Worm (Caenorhabditis elegans) whole organism, L4 larva: ENCODE measurements around the gene msp-81.

Source experiments
- D1046.2 ChIP-seq: fragments of 200-800 bp; sonication (Bioruptor generic); IDR thresholded peaks from 2 replicates; pipeline ENCODE4 v1.3.6; 2022; ENCODE audit warnings: missing genetic modification characterization, missing compliant biosample characterization
- F10B5.3 ChIP-seq: sonication (generic microtip); optimal IDR thresholded peaks from 2 replicates; lab custom pipeline; 2016; ENCODE audit warnings: mild to moderate bottlenecking, missing genetic modification characterization, missing compliant biosample characterization
- F37D6.2 ChIP-seq: sonication (generic microtip); optimal IDR thresholded peaks from 2 replicates; lab custom pipeline; 2016; ENCODE audit warnings: mild to moderate bottlenecking, missing genetic modification characterization, missing compliant biosample characterization
- F49E8.2 ChIP-seq: sonication (generic microtip); optimal IDR thresholded peaks from 2 replicates; lab custom pipeline; 2016; ENCODE audit warnings: missing compliant biosample characterization, mild to moderate bottlenecking, missing genetic modification characterization, borderline replicate concordance
- R02D3.7 ChIP-seq: fragments of 150-350 bp; sonication (generic microtip); optimal IDR thresholded peaks from 3 replicates; lab custom pipeline; 2014; ENCODE audit warnings: missing biosample characterization, missing genetic modification characterization
- T20F7.1 ChIP-seq: fragments of 200-800 bp; sonication (Bioruptor generic); optimal IDR thresholded peaks from 2 replicates; lab custom pipeline; 2018; ENCODE audit warnings: mild to moderate bottlenecking, missing genetic modification characterization, missing compliant biosample characterization
- T26A8.4 ChIP-seq: fragments of 200-800 bp; sonication (Bioruptor generic); IDR thresholded peaks from 2 replicates; pipeline ENCODE4 v1.3.6; 2022; ENCODE audit warnings: missing genetic modification characterization, missing compliant biosample characterization
- Y105C5A.15 ChIP-seq: fragments of 200-800 bp; sonication (Bioruptor generic); IDR thresholded peaks from 2 replicates; pipeline ENCODE4 v1.3.6; 2022; ENCODE audit warnings: missing genetic modification characterization, missing compliant biosample characterization
- ZK546.5 ChIP-seq, 2 experiments: sonication (generic microtip); optimal IDR thresholded peaks; 2 replicates each; lab custom pipeline; 2017; ENCODE audit warnings: missing biosample characterization in 2 of 2, missing genetic modification characterization in 2 of 2
- aha-1 ChIP-seq: fragments of 150-350 bp; peaks from one replicate; lab custom pipeline; 2014; ENCODE audit warnings: missing biosample characterization, missing genetic modification characterization
- aly-2 ChIP-seq: sonication (generic microtip); optimal IDR thresholded peaks from 2 replicates; lab custom pipeline; 2018; ENCODE audit warnings: missing biosample characterization, missing genetic modification characterization
- ama-1 ChIP-seq: fragments of 150-350 bp; optimal IDR thresholded peaks from 2 replicates; lab custom pipeline; 2014; ENCODE audit warnings: inconsistent platforms, mixed read lengths
- arid-1 ChIP-seq: fragments of 200-800 bp; sonication (Bioruptor generic); conservative IDR thresholded peaks from 2 replicates; pipeline ENCODE4 v1.3.6; 2022; ENCODE audit warnings: missing genetic modification reagents, missing genetic modification characterization, missing compliant biosample characterization
- ceh-28 ChIP-seq: fragments of 150-350 bp; optimal IDR thresholded peaks from 2 replicates; lab custom pipeline; 2014; ENCODE audit warnings: missing biosample characterization, missing genetic modification reagents, missing genetic modification characterization
- ceh-32 ChIP-seq: sonication (generic microtip); optimal IDR thresholded peaks from 2 replicates; lab custom pipeline; 2016; ENCODE audit warnings: mild to moderate bottlenecking, missing genetic modification characterization, missing compliant biosample characterization; ENCODE audit not compliant: poor library complexity
- ceh-62 ChIP-seq: sonication (generic microtip); optimal IDR thresholded peaks from 2 replicates; lab custom pipeline; 2017; ENCODE audit warnings: missing biosample characterization, missing genetic modification characterization
- ctbp-1 ChIP-seq: fragments of 200-800 bp; sonication (Bioruptor generic); IDR thresholded peaks from 2 replicates; pipeline ENCODE4 v1.3.6; 2022; ENCODE audit warnings: missing genetic modification reagents, missing genetic modification characterization, missing compliant biosample characterization
- daf-12 ChIP-seq: fragments of 150-350 bp; optimal IDR thresholded peaks from 2 replicates; lab custom pipeline; 2014; ENCODE audit warnings: missing biosample characterization, missing genetic modification reagents, missing genetic modification characterization
- daf-16 ChIP-seq, 3 experiments: sonication (generic microtip); optimal IDR thresholded peaks; 2 replicates each; lab custom pipeline; 2016 to 2017; ENCODE audit warnings: missing genetic modification characterization in 3 of 3, missing genetic modification reagents in 3 of 3, mild to moderate bottlenecking in 2 of 3, missing compliant biosample characterization in 2 of 3, missing biosample characterization in 1 of 3, moderate library complexity in 1 of 3
- daf-19 ChIP-seq: fragments of 200-800 bp; sonication (Bioruptor generic); conservative IDR thresholded peaks from 2 replicates; pipeline ENCODE4 v1.3.6; 2022; ENCODE audit warnings: missing genetic modification characterization, missing compliant biosample characterization
- daf-8 ChIP-seq: fragments of 200-800 bp; sonication (Bioruptor generic); IDR thresholded peaks from 2 replicates; pipeline ENCODE4 v1.3.6; 2022; ENCODE audit warnings: missing genetic modification characterization, missing compliant biosample characterization
- dmd-6 ChIP-seq: fragments of 200-800 bp; sonication (Bioruptor generic); IDR thresholded peaks from 2 replicates; pipeline ENCODE4 v1.3.6; 2022; ENCODE audit warnings: missing genetic modification reagents, missing genetic modification characterization, missing compliant biosample characterization
- dmd-9 ChIP-seq: fragments of 200-800 bp; sonication (Bioruptor generic); IDR thresholded peaks from 2 replicates; pipeline ENCODE4 v1.3.6; 2022; ENCODE audit warnings: missing genetic modification reagents, missing genetic modification characterization, missing compliant biosample characterization
- dpl-1 ChIP-seq: fragments of 150-350 bp; optimal IDR thresholded peaks from 2 replicates; lab custom pipeline; 2014; ENCODE audit warnings: missing biosample characterization, missing genetic modification reagents, missing genetic modification characterization
- dve-1 ChIP-seq: sonication (generic microtip); optimal IDR thresholded peaks from 2 replicates; lab custom pipeline; 2017; ENCODE audit warnings: antibody characterized with exemption, mild to moderate bottlenecking, missing genetic modification characterization, missing compliant biosample characterization; ENCODE audit not compliant: insufficient read depth
- fkh-10 ChIP-seq: fragments of 150-350 bp; optimal IDR thresholded peaks from 2 replicates; lab custom pipeline; 2014; ENCODE audit warnings: missing biosample characterization, missing genetic modification reagents, missing genetic modification characterization
- fos-1 ChIP-seq: fragments of 150-350 bp; optimal IDR thresholded peaks from 2 replicates; lab custom pipeline; 2014; ENCODE audit warnings: missing biosample characterization, missing genetic modification characterization
- gei-8 ChIP-seq: fragments of 200-800 bp; sonication (Bioruptor generic); optimal IDR thresholded peaks from 2 replicates; lab custom pipeline; 2018; ENCODE audit warnings: mild to moderate bottlenecking, missing genetic modification characterization, missing compliant biosample characterization
- hif-1 ChIP-seq, 2 experiments: sonication (generic microtip); optimal IDR thresholded peaks; 2 replicates each; lab custom pipeline; 2016 to 2017; ENCODE audit warnings: missing compliant biosample characterization in 2 of 2, missing genetic modification characterization in 2 of 2, missing genetic modification reagents in 2 of 2, missing genotype in 2 of 2, mild to moderate bottlenecking in 1 of 2
- lim-7 ChIP-seq: fragments of 200-800 bp; sonication (Bioruptor generic); IDR thresholded peaks from 2 replicates; pipeline ENCODE4 v1.3.6; 2022; ENCODE audit warnings: missing genetic modification characterization, missing compliant biosample characterization
- lin-13 ChIP-seq: fragments of 150-350 bp; optimal IDR thresholded peaks from 2 replicates; lab custom pipeline; 2014; ENCODE audit warnings: missing biosample characterization, missing genetic modification reagents, missing genetic modification characterization
- lsy-2 ChIP-seq, 2 experiments: fragments of 150-350 bp in 1 of 2; sonication (generic microtip) in 1 of 2; optimal IDR thresholded peaks; 2 replicates each; lab custom pipeline; 2014 to 2017; ENCODE audit warnings: missing biosample characterization in 2 of 2, missing genetic modification characterization in 2 of 2
- madf-5 ChIP-seq, 2 experiments: fragments of 200-800 bp; sonication (Bioruptor generic); IDR thresholded peaks; 2 replicates each; pipeline ENCODE4 v1.3.6; 2022; ENCODE audit warnings: missing compliant biosample characterization in 2 of 2, missing genetic modification characterization in 2 of 2
- madf-9 ChIP-seq: fragments of 200-800 bp; sonication (Bioruptor generic); conservative IDR thresholded peaks from 2 replicates; pipeline ENCODE4 v1.3.6; 2022; ENCODE audit warnings: missing genetic modification reagents, missing genetic modification characterization, missing compliant biosample characterization
- mes-2 ChIP-seq: sonication (generic microtip); optimal IDR thresholded peaks from 2 replicates; lab custom pipeline; 2016; ENCODE audit warnings: missing genotype, mild to moderate bottlenecking, missing genetic modification characterization, missing compliant biosample characterization; ENCODE audit not compliant: poor library complexity, severe bottlenecking
- nhr-102 ChIP-seq: sonication (generic microtip); optimal IDR thresholded peaks from 2 replicates; lab custom pipeline; 2016; ENCODE audit warnings: mild to moderate bottlenecking, missing genetic modification characterization, moderate library complexity, missing compliant biosample characterization
- nhr-11 ChIP-seq: fragments of 150-350 bp; optimal IDR thresholded peaks from 2 replicates; lab custom pipeline; 2014; ENCODE audit warnings: missing biosample characterization, missing genetic modification characterization
- nhr-42 ChIP-seq: fragments of 200-800 bp; sonication (Bioruptor generic); IDR thresholded peaks from 2 replicates; pipeline ENCODE4 v1.3.6; 2022; ENCODE audit warnings: missing genetic modification characterization, missing compliant biosample characterization
- nhr-6 ChIP-seq: fragments of 150-350 bp; optimal IDR thresholded peaks from 2 replicates; lab custom pipeline; 2014; ENCODE audit warnings: missing biosample characterization, missing genetic modification characterization
- pha-4 ChIP-seq, 2 experiments: fragments of 150-350 bp in 1 of 2; fragments of 200-800 bp in 1 of 2; sonication (Bioruptor generic) in 1 of 2; IDR thresholded peaks in 1 of 2; optimal IDR thresholded peaks in 1 of 2; 2 replicates each; pipeline versions ENCODE4 v1.3.6 to Lab custom; 2014 to 2022; ENCODE audit warnings: missing genetic modification characterization in 2 of 2, missing genetic modification reagents in 2 of 2, missing biosample characterization in 1 of 2, missing compliant biosample characterization in 1 of 2
- php-3 ChIP-seq: fragments of 200-800 bp; sonication (Bioruptor generic); IDR thresholded peaks from 2 replicates; pipeline ENCODE4 v1.3.6; 2022; ENCODE audit warnings: missing genetic modification reagents, missing genetic modification characterization, missing compliant biosample characterization
- rbr-2 ChIP-seq: sonication (generic microtip); optimal IDR thresholded peaks from 2 replicates; lab custom pipeline; 2016; ENCODE audit warnings: missing genotype, missing genetic modification characterization, missing compliant biosample characterization
- set-16 ChIP-seq: fragments of 200-800 bp; sonication (Bioruptor generic); IDR thresholded peaks from 2 replicates; pipeline ENCODE4 v1.3.6; 2022; ENCODE audit warnings: missing genetic modification reagents, missing genetic modification characterization, missing compliant biosample characterization
- tag-97 ChIP-seq: fragments of 200-800 bp; sonication (Bioruptor generic); IDR thresholded peaks from 2 replicates; pipeline ENCODE4 v1.3.6; 2022; ENCODE audit warnings: missing genetic modification characterization, missing compliant biosample characterization
- unc-39 ChIP-seq: sonication (generic microtip); optimal IDR thresholded peaks from 2 replicates; lab custom pipeline; 2017; ENCODE audit warnings: missing biosample characterization, missing genetic modification characterization
- unc-62 ChIP-seq, 3 experiments: fragments of 150-350 bp in 1 of 3; sonication (generic microtip); optimal IDR thresholded peaks in 2 of 3; peaks in 1 of 3; 1 replicate in 1 of 3; 2 replicates in 2 of 3; lab custom pipeline; 2014 to 2017; ENCODE audit warnings: missing biosample characterization in 3 of 3, missing genetic modification characterization in 3 of 3, missing genetic modification reagents in 3 of 3, missing genotype in 1 of 3
- vab-7 ChIP-seq: fragments of 200-800 bp; sonication (Bioruptor generic); IDR thresholded peaks from 2 replicates; pipeline ENCODE4 v1.3.6; 2022; ENCODE audit warnings: missing genetic modification reagents, missing genetic modification characterization, missing compliant biosample characterization
- zfp-3 ChIP-seq: fragments of 200-800 bp; sonication (Bioruptor generic); conservative IDR thresholded peaks from 2 replicates; pipeline ENCODE4 v1.3.6; 2022; ENCODE audit warnings: missing genetic modification reagents, missing genetic modification characterization, missing compliant biosample characterization
- zip-11 ChIP-seq: fragments of 200-800 bp; sonication (Bioruptor generic); IDR thresholded peaks from 2 replicates; pipeline ENCODE4 v1.3.6; 2022; ENCODE audit warnings: missing genetic modification characterization, missing compliant biosample characterization
- zip-2 ChIP-seq: fragments of 150-350 bp; optimal IDR thresholded peaks from 2 replicates; lab custom pipeline; 2014; ENCODE audit warnings: missing biosample characterization, missing genetic modification characterization
- ztf-11 ChIP-seq: fragments of 150-350 bp; optimal IDR thresholded peaks from 2 replicates; lab custom pipeline; 2014; ENCODE audit warnings: missing biosample characterization, missing genetic modification characterization

Gene msp-81

ce11 chrIV:9875646-9876045, 39.4 kb upstream of the msp-81 start (continued):
- no peak for TF ChIP-seq F37D6.2 (tag; lab: Kevin White, UChicago)
- TF ChIP-seq ctbp-1 (GFP tag; lab: Robert Waterston, UW) = no peak
- no peak for TF ChIP-seq vab-7
- no peak for TF ChIP-seq R02D3.7 (tag; lab: Kevin White, UChicago)
- TF ChIP-seq pha-4 (GFP tag; IDR thresholded peaks at IDR 0.05; lab: Robert Waterston, UW) = no peak
- TF ChIP-seq pha-4 (tag; optimal IDR thresholded peaks at IDR 0.05; lab: Kevin White, UChicago) = no peak
- no peak for TF ChIP-seq arid-1 (GFP tag; lab: Robert Waterston, UW)
- no peak for TF ChIP-seq nhr-102 (tag; lab: Kevin White, UChicago)
- no peak for TF ChIP-seq dmd-9 (GFP tag; lab: Robert Waterston, UW)
- no peak for TF ChIP-seq madf-9 (GFP tag; lab: Robert Waterston, UW)
- TF ChIP-seq Y105C5A.15 (GFP tag; lab: Robert Waterston, UW) = no peak
- TF ChIP-seq lim-7 = no peak
- no peak for TF ChIP-seq D1046.2
- TF ChIP-seq zip-2 (tag; lab: Kevin White, UChicago) = no peak
- TF ChIP-seq ztf-11 (tag; lab: Kevin White, UChicago) = no peak
- TF ChIP-seq dve-1 (tag; lab: Kevin White, UChicago) = peak; percentile 74
- peak; percentile 14 for TF ChIP-seq dpl-1 (GFP tag; lab: Kevin White, UChicago)
- TF ChIP-seq nhr-11 (tag; lab: Kevin White, UChicago) = no peak
- TF ChIP-seq tag-97 = no peak
- no peak for TF ChIP-seq daf-12 (tag; lab: Kevin White, UChicago)
- no peak for TF ChIP-seq ceh-28 (tag; lab: Kevin White, UChicago)
- no peak for TF ChIP-seq gei-8
- TF ChIP-seq mes-2 = no peak
- TF ChIP-seq aha-1 (tag; lab: Kevin White, UChicago) = no peak
- TF ChIP-seq nhr-42 (GFP tag; lab: Robert Waterston, UW) = no peak
- 0 out of 2 replicates have a peak, but pooled peaks have one; percentile 20 for TF ChIP-seq php-3 (GFP tag; lab: Robert Waterston, UW)
- no peak for TF ChIP-seq unc-39 (tag; lab: Kevin White, UChicago)
- no peak for TF ChIP-seq daf-8 (GFP tag; lab: Robert Waterston, UW)
- no peak for TF ChIP-seq F10B5.3 (tag; lab: Kevin White, UChicago)
- TF ChIP-seq fkh-10 (GFP tag; lab: Kevin White, UChicago) = no peak
- TF ChIP-seq zip-11 (GFP tag; lab: Robert Waterston, UW) = no peak
- TF ChIP-seq fos-1 (tag; lab: Kevin White, UChicago) = no peak
- TF ChIP-seq dmd-6 (GFP tag; lab: Robert Waterston, UW) = peak; percentile 92
- TF ChIP-seq ceh-62 (tag; lab: Kevin White, UChicago) = no peak
- no peak for TF ChIP-seq set-16
- TF ChIP-seq madf-5 (GFP tag; IDR thresholded peaks at IDR 0.05; lab: Robert Waterston, UW) = no peak
- TF ChIP-seq daf-16 (GFP tag; optimal IDR thresholded peaks at IDR 0.05; lab: Kevin White, UChicago) = no peak
- TF ChIP-seq daf-16 (tag; optimal IDR thresholded peaks at IDR 0.05; lab: Kevin White, UChicago) = peak; percentile 88
- no peak for TF ChIP-seq lin-13 (GFP tag; lab: Kevin White, UChicago)
- peak in 1 of 2 experiments; percentile 43 for TF ChIP-seq unc-62 (GFP tag; optimal IDR thresholded peaks at IDR 0.05 in 1 of 2; lab: Kevin White, UChicago)
- TF ChIP-seq unc-62 (tag; optimal IDR thresholded peaks at IDR 0.05; lab: Kevin White, UChicago) = no peak
- TF ChIP-seq hif-1 (tag; optimal IDR thresholded peaks at IDR 0.05; lab: Kevin White, UChicago) = no peak
- no peak for TF ChIP-seq T26A8.4 (GFP tag; lab: Robert Waterston, UW)
- TF ChIP-seq daf-19 (GFP tag; lab: Robert Waterston, UW) = no peak
- TF ChIP-seq rbr-2 (tag; lab: Kevin White, UChicago) = no peak
- no peak for TF ChIP-seq ama-1 (lab: Kevin White, UChicago)
- no peak for TF ChIP-seq F49E8.2 (tag; lab: Kevin White, UChicago)
- peak in 1 of 2 experiments; percentile 60 for TF ChIP-seq lsy-2 (tag; optimal IDR thresholded peaks at IDR 0.05; lab: Kevin White, UChicago)
- no peak for TF ChIP-seq zfp-3 (GFP tag; lab: Robert Waterston, UW)
- TF ChIP-seq ceh-32 = no peak
- TF ChIP-seq nhr-6 (tag; lab: Kevin White, UChicago) = no peak
- peak; percentile 44 for TF ChIP-seq T20F7.1 (GFP tag; lab: Kevin White, UChicago)
- TF ChIP-seq ZK546.5 (tag; optimal IDR thresholded peaks at IDR 0.05; lab: Kevin White, UChicago) = no peak
- TF ChIP-seq aly-2 (tag; lab: Kevin White, UChicago) = no peak
